Worm (Caenorhabditis elegans) whole organism, L4/young adult: ENCODE results near the gene F55G11.6.

Source experiments
- W03F9.2 ChIP-seq: fragments of 150-350 bp; optimal IDR thresholded peaks from 2 replicates; lab custom pipeline; 2014; ENCODE audit warnings: missing biosample characterization, missing genetic modification characterization
- dao-5 ChIP-seq: sonication (generic microtip); optimal IDR thresholded peaks from 2 replicates; lab custom pipeline; 2016; ENCODE audit warnings: missing genotype, missing genetic modification characterization, moderate library complexity, missing compliant biosample characterization
- him-1 ChIP-seq: sonication (generic microtip); optimal IDR thresholded peaks from 2 replicates; lab custom pipeline; 2016; ENCODE audit warnings: missing genotype, missing genetic modification reagents, missing genetic modification characterization, missing compliant biosample characterization

ce11 chrIV:12995886-12996285 lies 38.1 kb downstream of the F55G11.6 start, which contains the start of gene K10D11.7:
- no peak for TF ChIP-seq him-1 (tag; lab: Kevin White, UChicago)
- no peak for TF ChIP-seq dao-5
- no peak for TF ChIP-seq W03F9.2 (tag; lab: Kevin White, UChicago)
